Worm (Caenorhabditis elegans) whole organism, L2 larva: ENCODE measurements around the gene R01E6.5.

Source experiments
- blmp-1 ChIP-seq: sonication (generic microtip); optimal IDR thresholded peaks from 2 replicates; lab custom pipeline; 2017; ENCODE audit warnings: missing genetic modification characterization, mild to moderate bottlenecking, missing compliant biosample characterization, antibody characterized with exemption, moderate library complexity; ENCODE audit not compliant: insufficient read depth
- elt-3 ChIP-seq: sonication (generic microtip); optimal IDR thresholded peaks from 2 replicates; lab custom pipeline; 2017; ENCODE audit warnings: missing biosample characterization, missing genetic modification characterization
- skn-1 ChIP-seq: sonication (generic microtip); optimal IDR thresholded peaks from 2 replicates; lab custom pipeline; 2017; ENCODE audit warnings: missing biosample characterization, missing genetic modification characterization

ce11 chrX:13566436-13566835 lies 29.6 kb downstream of the R01E6.5 start, which contains the start of gene R01E6.2:
- TF ChIP-seq skn-1 (tag; lab: Kevin White, UChicago) (no peak), blmp-1 (tag; lab: Kevin White, UChicago) (no peak), elt-3 (no peak)
